Fruit fly (Drosophila melanogaster): ENCODE data around the gene Rim.

Gene Rim

DNA sequence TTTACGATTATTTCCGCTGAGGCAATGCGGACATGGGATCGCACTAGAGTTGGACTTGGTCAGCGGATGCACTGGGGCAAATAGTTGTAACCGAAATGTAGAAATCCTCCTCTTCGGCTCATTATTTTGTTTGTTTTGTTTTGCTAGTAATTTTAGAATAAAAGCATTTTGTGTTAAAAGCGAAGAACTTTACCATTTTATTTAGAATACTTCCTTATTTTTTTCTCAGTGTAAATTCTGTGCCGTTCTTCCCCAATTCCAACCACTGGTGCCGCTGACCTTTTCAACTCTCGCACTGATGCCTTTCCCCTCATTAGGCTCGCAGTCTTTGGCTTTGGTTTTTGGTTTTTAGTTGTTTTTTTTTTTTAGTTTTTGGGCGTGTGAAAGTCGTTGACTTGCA is 29.9 kb upstream of the Rim start (continued):
- TF ChIP-seq D (optimal IDR thresholded peaks at IDR 0.05) (no peak), D (GFP tag; optimal IDR thresholded peaks at IDR 0.05) (peak; percentile 59), sens-2 (GFP tag; IDR thresholded peaks at IDR 0.05) (0 out of 2 replicates have a peak, but pooled peaks have one; percentile 26), tna (GFP tag; IDR thresholded peaks at IDR 0.05; ENCODE audit: partially characterized antibody) (no peak), slbo (GFP tag; IDR thresholded peaks at IDR 0.05) (peak; percentile 35; the same call in 1 of the 2 replicates), NFAT (GFP tag; IDR thresholded peaks at IDR 0.05) (no peak), CG7786 (GFP tag; optimal IDR thresholded peaks at IDR 0.05) (peak; percentile 31), nom (GFP tag; optimal IDR thresholded peaks at IDR 0.05) (peak; percentile 42), btn (GFP tag; optimal IDR thresholded peaks at IDR 0.05) (no peak), croc (GFP tag; conservative IDR thresholded peaks at IDR 0.05) (peak; percentile 50; the same call in 2 of the 3 replicates), CG8944 (GFP tag; optimal IDR thresholded peaks at IDR 0.05) (peak; percentile 44), CG12155 (GFP tag; optimal IDR thresholded peaks at IDR 0.05) (peak; percentile 16), peb (GFP tag; IDR thresholded peaks at IDR 0.05) (0 out of 2 replicates have a peak, but pooled peaks have one; percentile 30), pum (GFP tag; optimal IDR thresholded peaks at IDR 0.05) (peak; percentile 60), Nf-YB (GFP tag; optimal IDR thresholded peaks at IDR 0.05) (peak; percentile 6), CG9727 (GFP tag; optimal IDR thresholded peaks at IDR 0.05) (peak; percentile 68), CG12942 (GFP tag; optimal IDR thresholded peaks at IDR 0.05) (no peak), grau (tag; optimal IDR thresholded peaks at IDR 0.05) (peak; percentile 56), Hr78 (GFP tag; optimal IDR thresholded peaks at IDR 0.05) (peak in 1 of 2 experiments; percentile 89), chm (GFP tag; IDR thresholded peaks at IDR 0.05) (peak; percentile 66; the same call in 1 of the 2 replicates), CG6854 (GFP tag; optimal IDR thresholded peaks at IDR 0.05) (no peak), nau (GFP tag; optimal IDR thresholded peaks at IDR 0.05) (no peak), Ada2b (GFP tag; IDR thresholded peaks at IDR 0.05) (peak; percentile 41; the same call in 1 of the 2 replicates), Oaz (GFP tag; IDR thresholded peaks at IDR 0.05) (no peak), Abd-B (GFP tag; optimal IDR thresholded peaks at IDR 0.05) (peak; percentile 3), Kr (GFP tag; optimal IDR thresholded peaks at IDR 0.05) (no peak), phol (tag; optimal IDR thresholded peaks at IDR 0.05) (peak; percentile 73), CG2116 (GFP tag; optimal IDR thresholded peaks at IDR 0.05) (peak; percentile 16), CG17385 (GFP tag; optimal IDR thresholded peaks at IDR 0.05) (peak; percentile 23), CG15601 (tag; optimal IDR thresholded peaks at IDR 0.05) (peak; percentile 44), disco-r (GFP tag; optimal IDR thresholded peaks at IDR 0.05) (peak; percentile 46), nmo (GFP tag; optimal IDR thresholded peaks at IDR 0.05) (peak; percentile 64), CG6254 (GFP tag; optimal IDR thresholded peaks at IDR 0.05) (peak; percentile 60), CG9797 (GFP tag; optimal IDR thresholded peaks at IDR 0.05) (no peak), eyg (GFP tag; optimal IDR thresholded peaks at IDR 0.05) (no peak), CG17912 (GFP tag; optimal IDR thresholded peaks at IDR 0.05) (no peak), Chrac-16 (GFP tag; optimal IDR thresholded peaks at IDR 0.05) (peak; percentile 69), CG16863 (GFP tag; optimal IDR thresholded peaks at IDR 0.05) (peak; percentile 53), CG33557 (GFP tag; optimal IDR thresholded peaks at IDR 0.05) (peak; percentile 71), amos (GFP tag; IDR thresholded peaks at IDR 0.05; ENCODE audit: partially characterized antibody) (no peak), Deaf1 (tag; optimal IDR thresholded peaks at IDR 0.05) (peak; percentile 18), ind (GFP tag; optimal IDR thresholded peaks at IDR 0.05) (no peak), CG3407 (GFP tag; optimal IDR thresholded peaks at IDR 0.05) (peak; percentile 25), CG10959 (GFP tag; IDR thresholded peaks at IDR 0.05) (peak; percentile 78), B-H1 (GFP tag; IDR thresholded peaks at IDR 0.05) (peak; percentile 28), lilli (GFP tag; optimal IDR thresholded peaks at IDR 0.05) (peak; percentile 54), bigmax (GFP tag; optimal IDR thresholded peaks at IDR 0.05) (no peak), nerfin-2 (GFP tag; IDR thresholded peaks at IDR 0.05; ENCODE audit: partially characterized antibody) (no peak), CG32772 (GFP tag; IDR thresholded peaks at IDR 0.05) (peak; percentile 41), Xbp1 (GFP tag; optimal IDR thresholded peaks at IDR 0.05) (peak; percentile 47), ken (GFP tag; IDR thresholded peaks at IDR 0.05) (peak; percentile 45; the same call in 1 of the 3 replicates)
